Fruit fly (Drosophila melanogaster) whole organism, embryonic: ENCODE results near the gene CG43051.

Experiments used
- Aef1 ChIP-seq: fragments of 200-800 bp; sonication (Bioruptor generic); IDR thresholded peaks from 3 replicates; pipeline ENCODE4 v1.3.6; 2022; ENCODE audit warnings: missing biosample characterization, missing genetic modification characterization
- Atf3 ChIP-seq: fragments of 200-800 bp; sonication (Bioruptor generic); optimal IDR thresholded peaks from 3 replicates; lab custom pipeline; 2016; ENCODE audit warnings: missing biosample characterization, missing genetic modification characterization
- B-H2 ChIP-seq: fragments of 200-800 bp; sonication (Bioruptor generic); optimal IDR thresholded peaks from 2 replicates; lab custom pipeline; 2018; ENCODE audit warnings: missing biosample characterization, mild to moderate bottlenecking, missing genetic modification characterization
- CG10274 ChIP-seq: fragments of 200-800 bp; sonication (Bioruptor generic); optimal IDR thresholded peaks from 3 replicates; lab custom pipeline; 2017; ENCODE audit warnings: missing biosample characterization, mild to moderate bottlenecking, missing genetic modification characterization
- CG12659 ChIP-seq: fragments of 200-800 bp; sonication (Bioruptor generic); optimal IDR thresholded peaks from 3 replicates; lab custom pipeline; 2017; ENCODE audit warnings: mild to moderate bottlenecking, missing biosample characterization, missing genetic modification reagents, missing genetic modification characterization
- CG13123 ChIP-seq: fragments of 200-800 bp; sonication (Bioruptor generic); optimal IDR thresholded peaks from 2 replicates; lab custom pipeline; 2016; ENCODE audit warnings: missing biosample characterization, missing genetic modification characterization
- CG13424 ChIP-seq: fragments of 200-800 bp; sonication (Bioruptor generic); optimal IDR thresholded peaks from 2 replicates; lab custom pipeline; 2019; ENCODE audit warnings: missing biosample characterization, mild to moderate bottlenecking, missing genetic modification characterization, moderate library complexity
- CG13894 ChIP-seq: fragments of 200-800 bp; sonication (Bioruptor generic); optimal IDR thresholded peaks from 3 replicates; lab custom pipeline; 2018; ENCODE audit warnings: missing biosample characterization, mild to moderate bottlenecking, missing genetic modification characterization, moderate library complexity
- CG2120 ChIP-seq: fragments of 200-800 bp; sonication (Bioruptor generic); optimal IDR thresholded peaks from 3 replicates; lab custom pipeline; 2016; ENCODE audit warnings: missing biosample characterization, missing genetic modification characterization
- CG31388 ChIP-seq: fragments of 200-800 bp; sonication (Bioruptor generic); optimal IDR thresholded peaks from 2 replicates; lab custom pipeline; 2016; ENCODE audit warnings: missing biosample characterization, missing genetic modification characterization
- CG3726 ChIP-seq: fragments of 200-800 bp; sonication (Bioruptor generic); IDR thresholded peaks from 3 replicates; pipeline ENCODE4, ENCODE4 v1.3.6; 2022; ENCODE audit warnings: missing biosample characterization, missing genetic modification characterization
- CG6272 ChIP-seq: fragments of 200-800 bp; sonication (Bioruptor generic); IDR thresholded peaks from 2 replicates; pipeline ENCODE4 v1.3.6; 2022; ENCODE audit warnings: missing biosample characterization, missing genetic modification characterization
- CG6683 ChIP-seq: fragments of 200-800 bp; sonication (Bioruptor generic); optimal IDR thresholded peaks from 2 replicates; lab custom pipeline; 2017; ENCODE audit warnings: missing biosample characterization, mild to moderate bottlenecking, missing genetic modification characterization, missing genetic modification reagents
- CG6689 ChIP-seq: fragments of 200-800 bp; sonication (Bioruptor generic); IDR thresholded peaks from 2 replicates; pipeline ENCODE4 v1.3.6; 2022; ENCODE audit warnings: missing biosample characterization, missing genetic modification characterization
- CG8359 ChIP-seq: fragments of 200-800 bp; sonication (Bioruptor generic); optimal IDR thresholded peaks from 2 replicates; lab custom pipeline; 2017; ENCODE audit warnings: missing biosample characterization, mild to moderate bottlenecking, missing genetic modification characterization, borderline replicate concordance
- CG8924 ChIP-seq: fragments of 200-800 bp; optimal IDR thresholded peaks from 3 replicates; lab custom pipeline; 2019; ENCODE audit warnings: missing biosample characterization, mild to moderate bottlenecking, missing genetic modification characterization, moderate library complexity
- CG9609 ChIP-seq: fragments of 200-800 bp; sonication (Bioruptor generic); optimal IDR thresholded peaks from 3 replicates; lab custom pipeline; 2016; ENCODE audit warnings: missing biosample characterization, missing genetic modification characterization
- Camta ChIP-seq: fragments of 200-800 bp; sonication (Bioruptor generic); optimal IDR thresholded peaks from 2 replicates; lab custom pipeline; 2016; ENCODE audit warnings: missing biosample characterization, missing genetic modification characterization
- Dbx ChIP-seq: fragments of 200-800 bp; sonication (Bioruptor generic); IDR thresholded peaks from 3 replicates; pipeline ENCODE4 v1.3.6; 2022; ENCODE audit warnings: missing biosample characterization, missing genetic modification characterization
- Dp ChIP-seq: fragments of 200-800 bp; sonication (Bioruptor generic); optimal IDR thresholded peaks from 2 replicates; lab custom pipeline; 2018; ENCODE audit warnings: missing biosample characterization, mild to moderate bottlenecking, missing genetic modification characterization, moderate library complexity
- E2f1 ChIP-seq: fragments of 200-800 bp; sonication (Bioruptor generic); IDR thresholded peaks from 2 replicates; pipeline ENCODE4 v1.3.6; 2022; ENCODE audit warnings: missing biosample characterization, missing genetic modification characterization
- Fer3 ChIP-seq: fragments of 200-800 bp; sonication (Bioruptor generic); optimal IDR thresholded peaks from 2 replicates; lab custom pipeline; 2018; ENCODE audit warnings: missing biosample characterization, mild to moderate bottlenecking, missing genetic modification characterization, moderate library complexity
- HLHmδ ChIP-seq: fragments of 200-800 bp; sonication (Bioruptor generic); optimal IDR thresholded peaks from 2 replicates; lab custom pipeline; 2018; ENCODE audit warnings: missing biosample characterization, mild to moderate bottlenecking, missing genetic modification characterization, moderate library complexity
- Hmr ChIP-seq: fragments of 200-800 bp; sonication (Bioruptor generic); optimal IDR thresholded peaks from 3 replicates; lab custom pipeline; 2017; ENCODE audit warnings: mild to moderate bottlenecking, missing biosample characterization, missing genetic modification reagents, missing genetic modification characterization
- Kr ChIP-seq: fragments of 200-800 bp; sonication (Bioruptor generic); optimal IDR thresholded peaks from 2 replicates; lab custom pipeline; 2017; ENCODE audit warnings: missing biosample characterization, mild to moderate bottlenecking, missing genetic modification characterization
- NC2β ChIP-seq: fragments of 200-800 bp; sonication (Bioruptor generic); optimal IDR thresholded peaks from 2 replicates; lab custom pipeline; 2016; ENCODE audit warnings: missing biosample characterization, missing genetic modification characterization
- Optix ChIP-seq: fragments of 200-800 bp; sonication (Bioruptor generic); IDR thresholded peaks from 3 replicates; pipeline ENCODE4 v1.3.6; 2022; ENCODE audit warnings: missing biosample characterization, missing genetic modification characterization
- Ravus ChIP-seq: fragments of 200-800 bp; sonication (Bioruptor generic); IDR thresholded peaks from 2 replicates; pipeline ENCODE4 v1.3.6; 2022; ENCODE audit warnings: missing biosample characterization, missing genetic modification characterization
- Scr ChIP-seq: fragments of 200-800 bp; sonication (Bioruptor generic); IDR thresholded peaks from 2 replicates; pipeline ENCODE4 v1.3.6; 2022; ENCODE audit warnings: missing biosample characterization, missing genetic modification characterization; ENCODE audit not compliant: partially characterized antibody
- Ssrp ChIP-seq: fragments of 200-800 bp; sonication (Bioruptor generic); optimal IDR thresholded peaks from 2 replicates; lab custom pipeline; 2018; ENCODE audit warnings: missing biosample characterization, mild to moderate bottlenecking, missing genetic modification characterization, moderate library complexity
- bigmax ChIP-seq: fragments of 200-800 bp; sonication (Bioruptor generic); optimal IDR thresholded peaks from 2 replicates; lab custom pipeline; 2018; ENCODE audit warnings: missing biosample characterization, mild to moderate bottlenecking, missing genetic modification characterization
- btn ChIP-seq: fragments of 200-800 bp; sonication (Bioruptor generic); optimal IDR thresholded peaks from 2 replicates; lab custom pipeline; 2016; ENCODE audit warnings: missing biosample characterization, missing genetic modification characterization
- esg ChIP-seq: fragments of 200-800 bp; sonication (Bioruptor generic); conservative IDR thresholded peaks from 2 replicates; pipeline ENCODE4 v1.3.6; 2022; ENCODE audit warnings: missing biosample characterization, missing genetic modification characterization
- ewg ChIP-seq: fragments of 200-800 bp; sonication (Bioruptor generic); optimal IDR thresholded peaks from 3 replicates; lab custom pipeline; 2017; ENCODE audit warnings: mild to moderate bottlenecking, missing biosample characterization, missing genetic modification reagents, missing genetic modification characterization
- fu2 ChIP-seq: fragments of 200-800 bp; sonication (Bioruptor generic); optimal IDR thresholded peaks from 2 replicates; lab custom pipeline; 2016; ENCODE audit warnings: missing biosample characterization, missing genetic modification characterization
- grn ChIP-seq: fragments of 200-800 bp; sonication (Bioruptor generic); optimal IDR thresholded peaks from 3 replicates; lab custom pipeline; 2017; ENCODE audit warnings: missing biosample characterization, missing genetic modification characterization
- gt ChIP-seq: fragments of 200-800 bp; sonication (Bioruptor generic); IDR thresholded peaks from 2 replicates; pipeline ENCODE4 v1.3.6; 2022; ENCODE audit warnings: missing biosample characterization, missing genetic modification characterization
- knrl ChIP-seq: fragments of 200-800 bp; sonication (Bioruptor generic); IDR thresholded peaks from 3 replicates; pipeline ENCODE4 v1.3.6; 2022; ENCODE audit warnings: missing biosample characterization, missing genetic modification characterization; ENCODE audit not compliant: partially characterized antibody
- lab ChIP-seq: fragments of 200-800 bp; sonication (Bioruptor generic); optimal IDR thresholded peaks from 3 replicates; lab custom pipeline; 2017; ENCODE audit warnings: missing biosample characterization, missing genetic modification characterization, mild to moderate bottlenecking, moderate library complexity, missing genetic modification reagents
- lola ChIP-seq, 3 experiments: fragments of >200 bp in 2 of 3; fragments of 200-800 bp in 1 of 3; sonication (Bioruptor generic) in 1 of 3; optimal IDR thresholded peaks; 2 replicates each; lab custom pipeline; 2017 to 2019; ENCODE audit warnings: missing biosample characterization in 3 of 3, missing genetic modification characterization in 3 of 3, mild to moderate bottlenecking in 1 of 3, moderate library complexity in 1 of 3
- luna ChIP-seq: fragments of 200-800 bp; sonication (Bioruptor generic); optimal IDR thresholded peaks from 2 replicates; lab custom pipeline; 2016; ENCODE audit warnings: missing biosample characterization, missing genetic modification characterization
- otp ChIP-seq: fragments of 200-800 bp; sonication (Bioruptor generic); IDR thresholded peaks from 3 replicates; pipeline ENCODE4, ENCODE4 v1.3.6; 2022; ENCODE audit warnings: missing biosample characterization, missing genetic modification characterization
- pfk ChIP-seq: fragments of 200-800 bp; sonication (Bioruptor generic); optimal IDR thresholded peaks from 2 replicates; lab custom pipeline; 2018; ENCODE audit warnings: missing biosample characterization, mild to moderate bottlenecking, missing genetic modification characterization, moderate library complexity
- ro ChIP-seq: fragments of 200-800 bp; sonication (Bioruptor generic); IDR thresholded peaks from 2 replicates; pipeline ENCODE4 v1.3.6; 2022; ENCODE audit warnings: missing biosample characterization, missing genetic modification characterization
- slbo ChIP-seq: fragments of 200-800 bp; sonication (Bioruptor generic); IDR thresholded peaks from 2 replicates; pipeline ENCODE4 v1.3.6; 2022; ENCODE audit warnings: missing biosample characterization, missing genetic modification characterization
- sob ChIP-seq: fragments of 200-800 bp; sonication (Bioruptor generic); IDR thresholded peaks from 2 replicates; pipeline ENCODE4 v1.3.6; 2022; ENCODE audit warnings: missing biosample characterization, missing genetic modification characterization
- sqz ChIP-seq: fragments of 200-800 bp; sonication (Bioruptor generic); optimal IDR thresholded peaks from 3 replicates; lab custom pipeline; 2018; ENCODE audit warnings: missing biosample characterization, mild to moderate bottlenecking, missing genetic modification characterization
- tx ChIP-seq: fragments of 200-800 bp; sonication (Bioruptor generic); optimal IDR thresholded peaks from 2 replicates; lab custom pipeline; 2016; ENCODE audit warnings: missing biosample characterization, missing genetic modification characterization
- zen2 ChIP-seq: fragments of 200-800 bp; sonication (Bioruptor generic); IDR thresholded peaks from 3 replicates; pipeline ENCODE4 v1.3.6; 2022; ENCODE audit warnings: missing biosample characterization, missing genetic modification characterization; ENCODE audit not compliant: partially characterized antibody
- zf30C ChIP-seq: fragments of 200-800 bp; sonication (Bioruptor generic); optimal IDR thresholded peaks from 3 replicates; lab custom pipeline; 2018; ENCODE audit warnings: missing biosample characterization, mild to moderate bottlenecking, missing genetic modification characterization
- zfh2 ChIP-seq: fragments of 200-800 bp; sonication (Bioruptor generic); optimal IDR thresholded peaks from 2 replicates; lab custom pipeline; 2016; ENCODE audit warnings: missing biosample characterization, missing genetic modification characterization

CG43051 gene

dm6 chr2L:12487311-12487710 is 20.4 kb upstream of the CG43051 start (continued):
- TF ChIP-seq B-H2 (no peak), Hmr (no peak), CG13424 (tag; lab: Kevin White, UChicago) (peak; percentile 45), grn (GFP tag; lab: Kevin White, UChicago) (no peak), Ssrp (no peak), CG31388 (GFP tag; lab: Kevin White, UChicago) (no peak), HLHmδ (no peak), CG3726 (GFP tag; lab: Robert Waterston, UW) (no peak), Camta (no peak), otp (GFP tag; lab: Robert Waterston, UW) (peak; percentile 47; the same call in 2 of the 3 replicates), Aef1 (GFP tag; lab: Robert Waterston, UW) (no peak), Fer3 (tag; lab: Kevin White, UChicago) (peak; percentile 15), Kr (GFP tag; lab: Kevin White, UChicago) (peak; percentile 9), sqz (peak; percentile 25), CG6683 (no peak), Optix (GFP tag; lab: Robert Waterston, UW) (no peak), lola (GFP tag; optimal IDR thresholded peaks at IDR 0.05; lab: Kevin White, UChicago) (peak in 1 of 3 experiments; percentile 54), zf30C (no peak), CG8359 (GFP tag; lab: Kevin White, UChicago) (peak; percentile 39), fu2 (no peak), esg (GFP tag; lab: Robert Waterston, UW) (no peak), ewg (GFP tag; lab: Kevin White, UChicago) (no peak), CG2120 (no peak), gt (GFP tag; lab: Robert Waterston, UW) (no peak), knrl (GFP tag; lab: Robert Waterston, UW) (no peak), pfk (peak; percentile 6), CG13894 (tag; lab: Kevin White, UChicago) (no peak), tx (no peak), Dp (GFP tag; lab: Kevin White, UChicago) (no peak), sob (0 out of 2 replicates have a peak, but pooled peaks have one; percentile 21), CG12659 (no peak), Atf3 (GFP tag; lab: Kevin White, UChicago) (peak; percentile 17), ro (GFP tag; lab: Robert Waterston, UW) (no peak), NC2β (GFP tag; lab: Kevin White, UChicago) (no peak), btn (GFP tag; lab: Kevin White, UChicago) (no peak), luna (GFP tag; lab: Kevin White, UChicago) (no peak), zen2 (GFP tag; lab: Robert Waterston, UW) (no peak), CG8924 (tag; lab: Kevin White, UChicago) (peak; percentile 39), lab (GFP tag; lab: Kevin White, UChicago) (peak; percentile 6), CG9609 (GFP tag; lab: Kevin White, UChicago) (no peak), CG13123 (GFP tag; lab: Kevin White, UChicago) (no peak), CG6272 (GFP tag; lab: Robert Waterston, UW) (no peak), Dbx (GFP tag; lab: Robert Waterston, UW) (no peak), Ravus (GFP tag; lab: Robert Waterston, UW) (no peak), CG6689 (GFP tag; lab: Robert Waterston, UW) (no peak), slbo (GFP tag; lab: Robert Waterston, UW) (no peak), E2f1 (GFP tag; lab: Robert Waterston, UW) (no peak), Scr (GFP tag; lab: Robert Waterston, UW) (no peak), zfh2 (GFP tag; lab: Kevin White, UChicago) (no peak), bigmax (GFP tag; lab: Kevin White, UChicago) (no peak), CG10274 (GFP tag; lab: Kevin White, UChicago) (no peak)
